Fruit fly (Drosophila melanogaster) whole organism, prepupa: Measurements from ENCODE around the gene CG14427.
A peak's percentile ranks its signal among the peaks of the same experiment; 100 is the strongest.

Experiments used
- Blimp-1 ChIP-seq: fragments of 200-800 bp; sonication (Bioruptor generic); optimal IDR thresholded peaks from 3 replicates; lab custom pipeline; 2017; ENCODE audit warnings: missing biosample characterization, missing genetic modification characterization, mild to moderate bottlenecking, moderate library complexity, missing genetic modification reagents
- CG10631 ChIP-seq: fragments of 200-800 bp; sonication (Bioruptor generic); optimal IDR thresholded peaks from 2 replicates; lab custom pipeline; 2016; ENCODE audit warnings: missing biosample characterization, missing genetic modification characterization
- CG10669 ChIP-seq: fragments of 200-800 bp; sonication (Bioruptor generic); optimal IDR thresholded peaks from 3 replicates; lab custom pipeline; 2018; ENCODE audit warnings: missing biosample characterization, mild to moderate bottlenecking, missing genetic modification characterization, moderate library complexity
- CG11294 ChIP-seq: fragments of 200-800 bp; sonication (Bioruptor generic); IDR thresholded peaks from 2 replicates; pipeline ENCODE4 v1.3.6; 2022; ENCODE audit warnings: missing biosample characterization, missing genetic modification characterization
- CG11762 ChIP-seq: fragments of 200-800 bp; sonication (Bioruptor generic); optimal IDR thresholded peaks from 3 replicates; lab custom pipeline; 2016; ENCODE audit warnings: missing biosample characterization, missing genetic modification characterization; ENCODE audit not compliant: insufficient read depth
- CG11902 ChIP-seq: fragments of 200-800 bp; sonication (Bioruptor generic); optimal IDR thresholded peaks from 3 replicates; lab custom pipeline; 2016; ENCODE audit warnings: missing biosample characterization, missing genetic modification characterization
- CG15336 ChIP-seq: fragments of 200-800 bp; sonication (Bioruptor generic); IDR thresholded peaks from 2 replicates; pipeline ENCODE4 v1.3.6; 2022; ENCODE audit warnings: missing biosample characterization, missing genetic modification characterization
- CG1621 ChIP-seq: fragments of 200-800 bp; sonication (Bioruptor generic); optimal IDR thresholded peaks from 3 replicates; lab custom pipeline; 2018; ENCODE audit warnings: missing biosample characterization, mild to moderate bottlenecking, missing genetic modification characterization
- CG16779 ChIP-seq: fragments of 200-800 bp; sonication (Bioruptor generic); optimal IDR thresholded peaks from 3 replicates; lab custom pipeline; 2017; ENCODE audit warnings: missing biosample characterization, mild to moderate bottlenecking, missing genetic modification characterization
- CG3032 ChIP-seq: fragments of 200-800 bp; optimal IDR thresholded peaks from 2 replicates; lab custom pipeline; 2019; ENCODE audit warnings: missing biosample characterization, mild to moderate bottlenecking, missing genetic modification characterization, moderate library complexity
- CG31627 ChIP-seq: fragments of 200-800 bp; sonication (Bioruptor generic); optimal IDR thresholded peaks from 3 replicates; lab custom pipeline; 2016; ENCODE audit warnings: missing biosample characterization, missing genetic modification characterization
- CG32006 ChIP-seq: fragments of 200-800 bp; sonication (Bioruptor generic); optimal IDR thresholded peaks from 3 replicates; lab custom pipeline; 2017; ENCODE audit warnings: missing biosample characterization, mild to moderate bottlenecking, missing genetic modification characterization
- CG34406 ChIP-seq: fragments of 200-800 bp; sonication (Bioruptor generic); optimal IDR thresholded peaks from 3 replicates; lab custom pipeline; 2016; ENCODE audit warnings: missing biosample characterization, missing genetic modification characterization
- CG3919 ChIP-seq: fragments of 200-800 bp; sonication (Bioruptor generic); optimal IDR thresholded peaks from 3 replicates; lab custom pipeline; 2016; ENCODE audit warnings: missing biosample characterization, missing genetic modification characterization
- CG4318 ChIP-seq: fragments of 200-800 bp; sonication (Bioruptor generic); optimal IDR thresholded peaks from 3 replicates; lab custom pipeline; 2017; ENCODE audit warnings: missing biosample characterization, mild to moderate bottlenecking, missing genetic modification characterization
- CG6276 ChIP-seq: fragments of 200-800 bp; sonication (Bioruptor generic); optimal IDR thresholded peaks from 2 replicates; lab custom pipeline; 2017; ENCODE audit warnings: missing biosample characterization, mild to moderate bottlenecking, missing genetic modification characterization
- CG6792 ChIP-seq: fragments of 200-800 bp; sonication (Bioruptor generic); optimal IDR thresholded peaks from 3 replicates; lab custom pipeline; 2016; ENCODE audit warnings: missing biosample characterization, missing genetic modification characterization
- CG6808 ChIP-seq: fragments of 200-800 bp; sonication (Bioruptor generic); optimal IDR thresholded peaks from 3 replicates; lab custom pipeline; 2017; ENCODE audit warnings: missing biosample characterization, missing genetic modification characterization, mild to moderate bottlenecking, moderate library complexity, missing genetic modification reagents
- CG6854 ChIP-seq: fragments of 200-800 bp; sonication (Bioruptor generic); optimal IDR thresholded peaks from 2 replicates; lab custom pipeline; 2017; ENCODE audit warnings: missing biosample characterization, mild to moderate bottlenecking, missing genetic modification characterization
- CG7368 ChIP-seq: fragments of 200-800 bp; sonication (Bioruptor generic); optimal IDR thresholded peaks from 3 replicates; lab custom pipeline; 2016; ENCODE audit warnings: missing biosample characterization, missing genetic modification characterization
- CG8119 ChIP-seq: fragments of 200-800 bp; sonication (Bioruptor generic); IDR thresholded peaks from 3 replicates; pipeline ENCODE4 v1.3.6; 2022; ENCODE audit warnings: missing biosample characterization, missing genetic modification characterization
- CG8319 ChIP-seq: fragments of 200-800 bp; sonication (Bioruptor generic); optimal IDR thresholded peaks from 3 replicates; lab custom pipeline; 2016; ENCODE audit warnings: missing biosample characterization, missing genetic modification characterization
- CG8632 ChIP-seq: fragments of 200-800 bp; sonication (Bioruptor generic); optimal IDR thresholded peaks from 3 replicates; lab custom pipeline; 2016; ENCODE audit warnings: missing biosample characterization, missing genetic modification characterization
- CG9139 ChIP-seq: fragments of 200-800 bp; sonication (Bioruptor generic); optimal IDR thresholded peaks from 3 replicates; lab custom pipeline; 2017; ENCODE audit warnings: missing biosample characterization, mild to moderate bottlenecking, missing genetic modification characterization
- Eip75B ChIP-seq: fragments of 200-800 bp; sonication (Bioruptor generic); optimal IDR thresholded peaks from 3 replicates; lab custom pipeline; 2016; ENCODE audit warnings: missing biosample characterization, missing genetic modification characterization
- Eip93F ChIP-seq: fragments of 200-800 bp; sonication (Bioruptor generic); optimal IDR thresholded peaks from 2 replicates; lab custom pipeline; 2016; ENCODE audit warnings: missing biosample characterization, mild to moderate bottlenecking, missing genetic modification characterization
- Ets21C ChIP-seq: fragments of 200-800 bp; sonication (Bioruptor generic); optimal IDR thresholded peaks from 3 replicates; lab custom pipeline; 2016; ENCODE audit warnings: missing biosample characterization, missing genetic modification characterization
- Ets96B ChIP-seq: fragments of 200-800 bp; optimal IDR thresholded peaks from 2 replicates; lab custom pipeline; 2019; ENCODE audit warnings: missing biosample characterization, mild to moderate bottlenecking, missing genetic modification characterization, moderate library complexity
- Gug ChIP-seq: fragments of 200-800 bp; sonication (Bioruptor generic); IDR thresholded peaks from 2 replicates; pipeline ENCODE4 v1.3.6; 2022; ENCODE audit warnings: missing biosample characterization, missing genetic modification characterization
- Hr38 ChIP-seq: sonication (Bioruptor generic); optimal IDR thresholded peaks from 2 replicates; lab custom pipeline; 2016; ENCODE audit warnings: missing biosample characterization, missing genetic modification characterization
- Hr39 ChIP-seq: fragments of 200-800 bp; sonication (Bioruptor generic); optimal IDR thresholded peaks from 2 replicates; lab custom pipeline; 2016; ENCODE audit warnings: missing biosample characterization, missing genetic modification characterization
- Hr4 ChIP-seq: fragments of 200-800 bp; sonication (Bioruptor generic); optimal IDR thresholded peaks from 3 replicates; lab custom pipeline; 2016; ENCODE audit warnings: missing biosample characterization, missing genetic modification characterization
- Met ChIP-seq: fragments of 200-800 bp; sonication (Bioruptor generic); optimal IDR thresholded peaks from 3 replicates; lab custom pipeline; 2016; ENCODE audit warnings: missing biosample characterization, missing genetic modification characterization
- OdsH ChIP-seq: fragments of 200-800 bp; sonication (Bioruptor generic); optimal IDR thresholded peaks from 3 replicates; lab custom pipeline; 2016; ENCODE audit warnings: missing biosample characterization, missing genetic modification characterization
- Smox ChIP-seq: fragments of 200-800 bp; sonication (Bioruptor generic); optimal IDR thresholded peaks from 3 replicates; lab custom pipeline; 2016; ENCODE audit warnings: missing biosample characterization, missing genetic modification characterization
- Sox102F ChIP-seq: fragments of 200-800 bp; sonication (Bioruptor generic); optimal IDR thresholded peaks from 2 replicates; lab custom pipeline; 2016; ENCODE audit warnings: missing biosample characterization, mild to moderate bottlenecking, missing genetic modification characterization
- Sox15 ChIP-seq: fragments of 200-800 bp; sonication (Bioruptor generic); optimal IDR thresholded peaks from 3 replicates; lab custom pipeline; 2016; ENCODE audit warnings: missing biosample characterization, missing genetic modification characterization
- achi ChIP-seq: fragments of 200-800 bp; sonication (Bioruptor generic); optimal IDR thresholded peaks from 3 replicates; lab custom pipeline; 2016; ENCODE audit warnings: missing biosample characterization, missing genetic modification characterization
- acj6 ChIP-seq: fragments of 200-800 bp; sonication (Bioruptor generic); optimal IDR thresholded peaks from 3 replicates; lab custom pipeline; 2016; ENCODE audit warnings: missing biosample characterization, missing genetic modification characterization
- cyc ChIP-seq: fragments of 200-800 bp; sonication (Bioruptor generic); optimal IDR thresholded peaks from 3 replicates; lab custom pipeline; 2016; ENCODE audit warnings: missing biosample characterization, missing genetic modification characterization
- dsx ChIP-seq: fragments of 200-800 bp; optimal IDR thresholded peaks from 3 replicates; lab custom pipeline; 2019; ENCODE audit warnings: missing biosample characterization, mild to moderate bottlenecking, missing genetic modification characterization, moderate library complexity; ENCODE audit not compliant: poor library complexity, severe bottlenecking
- eg ChIP-seq: fragments of 200-800 bp; sonication (Bioruptor generic); IDR thresholded peaks from 3 replicates; pipeline ENCODE4 v1.3.6; 2022; ENCODE audit warnings: missing biosample characterization, missing genetic modification characterization
- esn ChIP-seq: fragments of 200-800 bp; sonication (Bioruptor generic); optimal IDR thresholded peaks from 2 replicates; lab custom pipeline; 2016; ENCODE audit warnings: missing biosample characterization, mild to moderate bottlenecking, missing genetic modification characterization, moderate library complexity
- fd59A ChIP-seq: fragments of 200-800 bp; sonication (Bioruptor generic); optimal IDR thresholded peaks from 2 replicates; lab custom pipeline; 2017; ENCODE audit warnings: missing biosample characterization, mild to moderate bottlenecking, missing genetic modification characterization, missing genetic modification reagents
- fd85E ChIP-seq: fragments of 200-800 bp; sonication (Bioruptor generic); optimal IDR thresholded peaks from 3 replicates; lab custom pipeline; 2016; ENCODE audit warnings: missing biosample characterization, missing genetic modification characterization
- lz ChIP-seq: fragments of 200-800 bp; sonication (Bioruptor generic); optimal IDR thresholded peaks from 3 replicates; lab custom pipeline; 2016; ENCODE audit warnings: missing biosample characterization, missing genetic modification characterization
- pdm3 ChIP-seq: fragments of 200-800 bp; sonication (Bioruptor generic); optimal IDR thresholded peaks from 3 replicates; lab custom pipeline; 2016; ENCODE audit warnings: missing biosample characterization, missing genetic modification characterization
- salr ChIP-seq, 2 experiments: fragments of 200-800 bp; sonication (Bioruptor generic); optimal IDR thresholded peaks; 3 replicates each; lab custom pipeline; 2016 to 2018; ENCODE audit warnings: missing biosample characterization in 2 of 2, missing genetic modification characterization in 2 of 2, mild to moderate bottlenecking in 1 of 2
- spab ChIP-seq: fragments of 200-800 bp; sonication (Bioruptor generic); optimal IDR thresholded peaks from 2 replicates; lab custom pipeline; 2017; ENCODE audit warnings: missing biosample characterization, mild to moderate bottlenecking, missing genetic modification characterization, missing genetic modification reagents
- ss ChIP-seq, 2 experiments: fragments of 200-800 bp; sonication (Bioruptor generic); optimal IDR thresholded peaks; 2 replicates in 1 of 2; 3 replicates in 1 of 2; lab custom pipeline; 2017 to 2018; ENCODE audit warnings: mild to moderate bottlenecking in 2 of 2, missing biosample characterization in 2 of 2, missing genetic modification characterization in 2 of 2, moderate library complexity in 1 of 2
- svp ChIP-seq: fragments of 200-800 bp; sonication (Bioruptor generic); peaks from one replicate; lab custom pipeline; 2016; ENCODE audit warnings: missing biosample characterization, missing genetic modification characterization
- topi ChIP-seq: fragments of 200-800 bp; sonication (Bioruptor generic); optimal IDR thresholded peaks from 3 replicates; lab custom pipeline; 2016; ENCODE audit warnings: missing biosample characterization, missing genetic modification characterization
- vri ChIP-seq: fragments of 200-800 bp; sonication (Bioruptor generic); optimal IDR thresholded peaks from 3 replicates; lab custom pipeline; 2016; ENCODE audit warnings: missing biosample characterization, mild to moderate bottlenecking, missing genetic modification characterization

Gene CG14427

DNA sequence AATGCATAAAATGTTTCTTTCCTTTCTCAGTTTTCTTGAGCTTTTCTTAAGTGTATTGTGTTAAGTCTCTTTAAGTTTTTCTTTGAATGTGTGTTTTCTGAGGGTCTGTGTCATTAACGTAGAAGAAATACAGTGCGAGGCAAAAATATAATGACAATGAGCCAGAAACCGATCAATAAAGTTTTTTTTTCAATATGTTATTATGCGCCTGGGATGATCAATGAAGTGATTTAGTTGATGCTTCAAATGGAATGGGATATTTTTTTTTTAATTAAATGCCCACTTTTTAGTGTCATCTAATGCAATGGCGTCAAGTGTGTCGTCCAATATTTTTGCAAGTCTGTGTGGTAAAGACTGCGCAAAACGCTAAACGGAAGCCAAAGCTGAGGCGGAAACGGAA, 46.1 kb downstream of the CG14427 start:
- TF ChIP-seq Hr4 (peak; percentile 32), acj6 (GFP tag; lab: Kevin White, UChicago) (peak; percentile 36), CG3032 (tag; lab: Kevin White, UChicago) (no peak), CG31627 (GFP tag; lab: Kevin White, UChicago) (peak; percentile 29), cyc (GFP tag; lab: Kevin White, UChicago) (peak; percentile 41), achi (GFP tag; lab: Kevin White, UChicago) (peak; percentile 33), Eip75B (GFP tag; lab: Kevin White, UChicago) (no peak), CG8319 (GFP tag; lab: Kevin White, UChicago) (no peak), CG3919 (no peak), CG8632 (GFP tag; lab: Kevin White, UChicago) (no peak), Sox15 (GFP tag; lab: Kevin White, UChicago) (no peak), Smox (GFP tag; lab: Kevin White, UChicago) (no peak), CG34406 (GFP tag; lab: Kevin White, UChicago) (no peak), CG6276 (GFP tag; lab: Kevin White, UChicago) (no peak), CG11902 (GFP tag; lab: Kevin White, UChicago) (no peak), Hr39 (no peak), fd59A (GFP tag; lab: Kevin White, UChicago) (no peak), CG1621 (tag; lab: Kevin White, UChicago) (no peak), CG4318 (GFP tag; lab: Kevin White, UChicago) (no peak), CG9139 (GFP tag; lab: Kevin White, UChicago) (no peak), CG10669 (no peak), Ets96B (no peak), pdm3 (no peak), CG11762 (GFP tag; lab: Kevin White, UChicago) (no peak), lz (peak; percentile 7), topi (GFP tag; lab: Kevin White, UChicago) (no peak), CG6808 (GFP tag; lab: Kevin White, UChicago) (no peak), vri (GFP tag; lab: Kevin White, UChicago) (no peak), Gug (GFP tag; lab: Robert Waterston, UW) (no peak), Ets21C (GFP tag; lab: Kevin White, UChicago) (no peak), CG15336 (no peak), svp (GFP tag; lab: Kevin White, UChicago) (no peak), CG7368 (GFP tag; lab: Kevin White, UChicago) (no peak), dsx (GFP tag; lab: Kevin White, UChicago) (no peak), salr (GFP tag; optimal IDR thresholded peaks at IDR 0.05; lab: Kevin White, UChicago) (no peak), Met (GFP tag; lab: Kevin White, UChicago) (peak; percentile 40), spab (GFP tag; lab: Kevin White, UChicago) (no peak), CG6854 (no peak), OdsH (GFP tag; lab: Kevin White, UChicago) (peak; percentile 44), CG10631 (peak; percentile 23), Hr38 (no peak), Eip93F (GFP tag; lab: Kevin White, UChicago) (no peak), ss (GFP tag; optimal IDR thresholded peaks at IDR 0.05; lab: Kevin White, UChicago) (no peak), CG6792 (GFP tag; lab: Kevin White, UChicago) (peak; percentile 19), CG32006 (GFP tag; lab: Kevin White, UChicago) (no peak), CG11294 (GFP tag; lab: Robert Waterston, UW) (no peak), eg (GFP tag; lab: Robert Waterston, UW) (no peak), CG8119 (GFP tag; lab: Robert Waterston, UW) (peak; percentile 43; the same call in 1 of the 3 replicates), fd85E (no peak), CG16779 (tag; lab: Kevin White, UChicago) (no peak), Sox102F (GFP tag; lab: Kevin White, UChicago) (no peak), esn (GFP tag; lab: Kevin White, UChicago) (peak; percentile 39), Blimp-1 (GFP tag; lab: Kevin White, UChicago) (no peak)
